Fruit fly (Drosophila melanogaster) whole organism: Measurements from ENCODE around the gene Daao2.

Source experiments
- CG8478 ChIP-seq: fragments of >200 bp; optimal IDR thresholded peaks from 2 replicates; lab custom pipeline; 2018; ENCODE audit warnings: inconsistent platforms
- pan ChIP-seq: fragments of >200 bp; optimal IDR thresholded peaks from 2 replicates; lab custom pipeline; 2017
- usp ChIP-seq: fragments of >200 bp; optimal IDR thresholded peaks from 2 replicates; lab custom pipeline; 2017; ENCODE audit warnings: missing biosample characterization, missing genetic modification characterization, mixed read lengths

- TF ChIP-seq pan (lab: Kevin White, UChicago) = no peak
- no peak for TF ChIP-seq CG8478 (lab: Kevin White, UChicago)
- no peak for TF ChIP-seq usp (GFP tag; lab: Kevin White, UChicago)
Observed at dm6 chr2L:6800794-6801193, 2.0 kb upstream of the Daao2 start, which contains the start of gene CG17376.
